Worm (Caenorhabditis elegans) whole organism, late embryonic: ENCODE results near the gene sri-48.

Experiments used
- dmd-4 ChIP-seq: sonication (generic microtip); optimal IDR thresholded peaks from 2 replicates; lab custom pipeline; 2016; ENCODE audit warnings: borderline replicate concordance, missing genetic modification characterization, missing compliant biosample characterization
- fkh-10 ChIP-seq: fragments of 150-350 bp; optimal IDR thresholded peaks from 2 replicates; lab custom pipeline; 2014; ENCODE audit warnings: missing biosample characterization, missing genetic modification reagents, missing genetic modification characterization
- hlh-15 ChIP-seq: sonication (generic microtip); optimal IDR thresholded peaks from 2 replicates; lab custom pipeline; 2016; ENCODE audit warnings: missing genetic modification characterization, missing compliant biosample characterization
- madf-2 ChIP-seq: sonication (generic microtip); optimal IDR thresholded peaks from 2 replicates; lab custom pipeline; 2017; ENCODE audit warnings: missing genetic modification characterization, missing compliant biosample characterization
- pha-4 ChIP-seq: fragments of 150-350 bp; optimal IDR thresholded peaks from 2 replicates; lab custom pipeline; 2018; ENCODE audit warnings: missing biosample characterization, missing genetic modification reagents, missing genetic modification characterization
- pqm-1 ChIP-seq: sonication (generic microtip); optimal IDR thresholded peaks from 2 replicates; lab custom pipeline; 2016; ENCODE audit warnings: missing genetic modification characterization, missing compliant biosample characterization

DNA sequence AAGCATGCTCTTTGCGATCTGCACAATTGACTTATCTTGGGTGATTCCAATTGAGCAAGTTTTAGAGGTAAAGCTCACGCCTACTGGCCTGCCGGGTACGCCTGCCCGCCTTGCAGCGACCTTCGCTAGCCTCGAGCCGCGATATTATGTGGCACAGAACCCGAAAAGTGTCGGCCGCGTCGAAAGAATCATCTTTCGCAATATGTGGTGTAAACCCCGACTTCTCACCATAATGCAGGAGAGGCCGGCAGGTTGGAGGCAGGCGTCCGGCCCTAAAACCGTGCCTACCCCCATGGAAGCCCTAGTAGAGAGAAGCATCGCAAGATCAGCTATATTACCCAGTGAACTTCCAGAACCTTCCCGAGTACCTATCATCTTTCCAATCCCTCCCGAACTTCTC lies 15.3 kb downstream of the sri-48 start:
- TF ChIP-seq madf-2: no peak
- TF ChIP-seq pha-4: no peak
- no peak for TF ChIP-seq dmd-4
- TF ChIP-seq pqm-1: no peak
- no peak for TF ChIP-seq hlh-15
- TF ChIP-seq fkh-10 (GFP tag; lab: Kevin White, UChicago): no peak
